Worm (Caenorhabditis elegans) whole organism, young adult: Measurements from ENCODE around the gene cpg-23.

ENCODE experiments used
- B0019.2 ChIP-seq: fragments of 200-800 bp; sonication (Bioruptor generic); conservative IDR thresholded peaks from 2 replicates; pipeline ENCODE4 v1.3.6; 2022; ENCODE audit warnings: missing genetic modification reagents, missing genetic modification characterization, missing compliant biosample characterization
- C06A6.2 ChIP-seq: fragments of 200-800 bp; sonication (Bioruptor generic); conservative IDR thresholded peaks from 2 replicates; pipeline ENCODE4 v1.3.6; 2022; ENCODE audit warnings: missing genetic modification characterization, missing compliant biosample characterization
- D2030.7 ChIP-seq: fragments of 200-800 bp; sonication (Bioruptor generic); IDR thresholded peaks from 2 replicates; pipeline ENCODE4 v1.3.6; 2022; ENCODE audit warnings: missing genetic modification reagents, missing genetic modification characterization, missing compliant biosample characterization
- F37B4.10 ChIP-seq: fragments of 200-800 bp; sonication (Bioruptor generic); IDR thresholded peaks from 2 replicates; pipeline ENCODE4 v1.3.6; 2022; ENCODE audit warnings: missing genetic modification characterization, missing compliant biosample characterization
- F49E8.2 ChIP-seq: sonication (generic microtip); optimal IDR thresholded peaks from 3 replicates; lab custom pipeline; 2017; ENCODE audit warnings: missing genetic modification characterization, mild to moderate bottlenecking, missing compliant biosample characterization, antibody characterized with exemption, moderate library complexity; ENCODE audit not compliant: insufficient read depth
- F52B5.7 ChIP-seq: sonication (generic microtip); optimal IDR thresholded peaks from 2 replicates; lab custom pipeline; 2016; ENCODE audit warnings: mild to moderate bottlenecking, missing genetic modification characterization, missing compliant biosample characterization
- K12H6.12 ChIP-seq: fragments of 200-800 bp; sonication (Bioruptor generic); optimal IDR thresholded peaks from 2 replicates; lab custom pipeline; 2018; ENCODE audit warnings: mild to moderate bottlenecking, missing genetic modification characterization, missing compliant biosample characterization
- Y79H2A.3 ChIP-seq: fragments of 200-800 bp; sonication (Bioruptor generic); conservative IDR thresholded peaks from 2 replicates; pipeline ENCODE4 v1.3.6; 2022; ENCODE audit warnings: missing genetic modification reagents, missing genetic modification characterization, missing compliant biosample characterization
- Y95B8A.8 ChIP-seq: fragments of 200-800 bp; sonication (Bioruptor generic); IDR thresholded peaks from 2 replicates; pipeline ENCODE4 v1.3.6; 2022; ENCODE audit warnings: missing genetic modification reagents, missing genetic modification characterization, missing compliant biosample characterization
- aptf-2 ChIP-seq: fragments of 200-800 bp; sonication (Bioruptor generic); conservative IDR thresholded peaks from 2 replicates; pipeline ENCODE4 v1.3.6; 2022; ENCODE audit warnings: missing genetic modification reagents, missing genetic modification characterization, missing compliant biosample characterization
- atf-7 ChIP-seq: sonication (generic microtip); optimal IDR thresholded peaks from 2 replicates; lab custom pipeline; 2017; ENCODE audit warnings: mild to moderate bottlenecking, missing genetic modification characterization, missing compliant biosample characterization
- athp-1 ChIP-seq: sonication (generic microtip); optimal IDR thresholded peaks from 2 replicates; lab custom pipeline; 2017; ENCODE audit warnings: mild to moderate bottlenecking, missing genetic modification characterization, missing compliant biosample characterization
- attf-3 ChIP-seq: fragments of 200-800 bp; sonication (Bioruptor generic); conservative IDR thresholded peaks from 2 replicates; pipeline ENCODE4 v1.3.6; 2022; ENCODE audit warnings: missing genetic modification reagents, missing genetic modification characterization, missing compliant biosample characterization
- attf-6 ChIP-seq: fragments of 200-800 bp; sonication (Bioruptor generic); IDR thresholded peaks from 2 replicates; pipeline ENCODE4 v1.3.6; 2022; ENCODE audit warnings: missing genetic modification reagents, missing genetic modification characterization, missing compliant biosample characterization
- ccch-3 ChIP-seq: fragments of 200-800 bp; sonication (Bioruptor generic); optimal IDR thresholded peaks from 2 replicates; lab custom pipeline; 2018; ENCODE audit warnings: mild to moderate bottlenecking, missing genetic modification characterization, missing compliant biosample characterization
- ceh-40 ChIP-seq: fragments of 200-800 bp; sonication (Bioruptor generic); IDR thresholded peaks from 2 replicates; pipeline ENCODE4 v1.3.6; 2022; ENCODE audit warnings: missing genetic modification characterization, missing compliant biosample characterization
- dox-1 ChIP-seq: fragments of 200-800 bp; sonication (Bioruptor generic); IDR thresholded peaks from 2 replicates; pipeline ENCODE4 v1.3.6; 2022; ENCODE audit warnings: missing genetic modification reagents, missing genetic modification characterization, missing compliant biosample characterization
- dpff-1 ChIP-seq: sonication (generic microtip); optimal IDR thresholded peaks from 2 replicates; lab custom pipeline; 2017; ENCODE audit warnings: mild to moderate bottlenecking, missing genetic modification characterization, missing compliant biosample characterization
- dpl-1 ChIP-seq: fragments of 150-350 bp; optimal IDR thresholded peaks from 2 replicates; lab custom pipeline; 2014; ENCODE audit warnings: missing biosample characterization, missing genetic modification reagents, missing genetic modification characterization
- egrh-3 ChIP-seq: fragments of 200-800 bp; sonication (Bioruptor generic); IDR thresholded peaks from 2 replicates; pipeline ENCODE4 v1.3.6; 2022; ENCODE audit warnings: missing genetic modification reagents, missing genetic modification characterization, missing compliant biosample characterization
- fkh-3 ChIP-seq: sonication (generic microtip); optimal IDR thresholded peaks from 2 replicates; lab custom pipeline; 2016; ENCODE audit warnings: mild to moderate bottlenecking, missing genetic modification characterization, missing compliant biosample characterization
- him-1 ChIP-seq: sonication (generic microtip); optimal IDR thresholded peaks from 2 replicates; lab custom pipeline; 2016; ENCODE audit warnings: missing genotype, missing genetic modification reagents, missing genetic modification characterization, missing compliant biosample characterization
- lin-26 ChIP-seq: fragments of 200-800 bp; sonication (Bioruptor generic); IDR thresholded peaks from 2 replicates; pipeline ENCODE4 v1.3.6; 2022; ENCODE audit warnings: missing genetic modification reagents, missing genetic modification characterization, missing compliant biosample characterization
- lin-35 ChIP-seq, 3 experiments: fragments of 150-350 bp in 2 of 3; sonication (generic microtip) in 1 of 3; optimal IDR thresholded peaks; 2 replicates each; lab custom pipeline; 2014 to 2018; ENCODE audit warnings: missing biosample characterization in 3 of 3, missing genetic modification characterization in 3 of 3, missing genetic modification reagents in 3 of 3
- lin-54 ChIP-seq: fragments of 200-800 bp; sonication (Bioruptor generic); optimal IDR thresholded peaks from 2 replicates; lab custom pipeline; 2018; ENCODE audit warnings: mild to moderate bottlenecking, missing genetic modification characterization, missing compliant biosample characterization
- lsl-1 ChIP-seq: fragments of 200-800 bp; sonication (Bioruptor generic); optimal IDR thresholded peaks from 2 replicates; lab custom pipeline; 2018; ENCODE audit warnings: mild to moderate bottlenecking, missing genetic modification characterization, moderate library complexity, missing compliant biosample characterization
- lsy-27 ChIP-seq: sonication (generic microtip); optimal IDR thresholded peaks from 2 replicates; lab custom pipeline; 2017; ENCODE audit warnings: missing genetic modification characterization, mild to moderate bottlenecking, missing compliant biosample characterization, antibody characterized with exemption, missing genotype, borderline replicate concordance; ENCODE audit not compliant: insufficient read depth
- madf-10 ChIP-seq: sonication (generic microtip); optimal IDR thresholded peaks from 2 replicates; lab custom pipeline; 2016; ENCODE audit warnings: mild to moderate bottlenecking, missing genetic modification characterization, missing compliant biosample characterization
- madf-6 ChIP-seq: fragments of 200-800 bp; sonication (Bioruptor generic); IDR thresholded peaks from 2 replicates; pipeline ENCODE4 v1.3.6; 2022; ENCODE audit warnings: missing genetic modification reagents, missing genetic modification characterization, missing compliant biosample characterization
- mcd-1 ChIP-seq: fragments of 200-800 bp; sonication (Bioruptor generic); IDR thresholded peaks from 2 replicates; pipeline ENCODE4 v1.3.6; 2022; ENCODE audit warnings: missing genetic modification reagents, missing genetic modification characterization, missing compliant biosample characterization
- mel-28 ChIP-seq: sonication (generic microtip); optimal IDR thresholded peaks from 2 replicates; lab custom pipeline; 2016; ENCODE audit warnings: borderline replicate concordance, mild to moderate bottlenecking, missing genetic modification characterization, missing compliant biosample characterization
- mes-4 ChIP-seq: sonication (generic microtip); optimal IDR thresholded peaks from 2 replicates; lab custom pipeline; 2016; ENCODE audit warnings: missing genotype, missing genetic modification characterization, missing compliant biosample characterization
- nfya-1 ChIP-seq: sonication (generic microtip); optimal IDR thresholded peaks from 2 replicates; lab custom pipeline; 2017; ENCODE audit warnings: antibody characterized with exemption, missing compliant biosample characterization, missing genetic modification characterization, borderline replicate concordance; ENCODE audit not compliant: insufficient read depth
- nfya-2 ChIP-seq: fragments of 200-800 bp; sonication (Bioruptor generic); IDR thresholded peaks from 2 replicates; pipeline ENCODE4 v1.3.6; 2022; ENCODE audit warnings: missing genetic modification reagents, missing genetic modification characterization, missing compliant biosample characterization
- nhr-27 ChIP-seq: fragments of 200-800 bp; sonication (Bioruptor generic); optimal IDR thresholded peaks from 2 replicates; lab custom pipeline; 2018; ENCODE audit warnings: mild to moderate bottlenecking, missing genetic modification characterization, moderate library complexity, missing compliant biosample characterization
- rpc-1 ChIP-seq, 2 experiments: fragments of 150-350 bp in 1 of 2; sonication (generic microtip) in 1 of 2; optimal IDR thresholded peaks; 2 replicates each; lab custom pipeline; 2014 to 2018; ENCODE audit warnings: missing biosample characterization in 1 of 2, missing genetic modification characterization in 1 of 2, missing genetic modification reagents in 1 of 2, missing genotype in 1 of 2
- sdz-38 ChIP-seq: sonication (generic microtip); optimal IDR thresholded peaks from 2 replicates; lab custom pipeline; 2016; ENCODE audit warnings: missing genotype, missing genetic modification characterization, missing compliant biosample characterization
- snpc-1.3 ChIP-seq: sonication (generic microtip); optimal IDR thresholded peaks from 2 replicates; lab custom pipeline; 2017; ENCODE audit warnings: missing genetic modification characterization, mild to moderate bottlenecking, missing compliant biosample characterization, antibody characterized with exemption, moderate library complexity, missing genotype, missing genetic modification reagents; ENCODE audit not compliant: insufficient read depth
- tbp1 ChIP-seq: fragments of 200-800 bp; sonication (Bioruptor generic); optimal IDR thresholded peaks from 2 replicates; lab custom pipeline; 2018; ENCODE audit warnings: mild to moderate bottlenecking, missing genetic modification characterization, missing compliant biosample characterization
- xnd-1 ChIP-seq: sonication (generic microtip); optimal IDR thresholded peaks from 2 replicates; lab custom pipeline; 2016; ENCODE audit warnings: missing genotype, missing genetic modification reagents, missing genetic modification characterization, missing compliant biosample characterization
- zfh-2 ChIP-seq: fragments of 200-800 bp; sonication (Bioruptor generic); conservative IDR thresholded peaks from 2 replicates; pipeline ENCODE4 v1.3.6; 2022; ENCODE audit warnings: missing genetic modification reagents, missing genetic modification characterization, missing compliant biosample characterization
- ztf-22 ChIP-seq: fragments of 200-800 bp; sonication (Bioruptor generic); optimal IDR thresholded peaks from 2 replicates; lab custom pipeline; 2018; ENCODE audit warnings: mild to moderate bottlenecking, missing genetic modification characterization, moderate library complexity, missing compliant biosample characterization
- ztf-26 ChIP-seq: sonication (generic microtip); optimal IDR thresholded peaks from 2 replicates; lab custom pipeline; 2017; ENCODE audit warnings: missing genetic modification characterization, missing compliant biosample characterization

The cpg-23 gene

DNA sequence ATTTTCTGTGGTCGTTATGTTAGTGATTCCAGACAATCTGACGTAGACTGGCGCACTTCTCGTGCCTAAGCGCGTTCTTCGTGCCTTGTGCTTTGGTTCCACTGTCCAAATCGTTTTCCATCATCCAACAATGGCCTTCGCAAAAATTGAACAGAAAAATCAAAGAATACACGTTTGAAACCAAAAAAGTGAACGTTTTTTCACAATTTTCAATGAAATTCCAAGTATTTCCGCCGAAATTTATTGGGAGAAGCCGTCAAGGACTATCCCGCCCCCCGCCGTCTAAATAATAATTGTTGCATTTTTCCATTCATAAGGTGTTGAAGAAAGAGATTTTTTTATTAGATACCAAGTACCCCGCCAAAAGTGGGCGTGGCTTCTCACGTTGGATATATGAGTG, at the start of gene cpg-23:
Gene cpg-23 (plus strand): TSS at position 301 of the 400 bp plus-strand sequence.
- TF ChIP-seq ccch-3 (GFP tag; lab: Kevin White, UChicago) (no peak), F49E8.2 (tag; lab: Kevin White, UChicago) (no peak), F52B5.7 (no peak), snpc-1.3 (tag; lab: Kevin White, UChicago) (no peak), atf-7 (tag; lab: Kevin White, UChicago) (no peak), lin-35 (GFP tag; optimal IDR thresholded peaks at IDR 0.05; lab: Kevin White, UChicago) (no peak), B0019.2 (no peak), ztf-26 (tag; lab: Kevin White, UChicago) (no peak), ceh-40 (GFP tag; lab: Robert Waterston, UW) (no peak), attf-6 (GFP tag; lab: Robert Waterston, UW) (no peak), tbp1 (GFP tag; lab: Kevin White, UChicago) (no peak), nfya-2 (GFP tag; lab: Robert Waterston, UW) (no peak), egrh-3 (no peak), lin-54 (no peak)

DNA sequence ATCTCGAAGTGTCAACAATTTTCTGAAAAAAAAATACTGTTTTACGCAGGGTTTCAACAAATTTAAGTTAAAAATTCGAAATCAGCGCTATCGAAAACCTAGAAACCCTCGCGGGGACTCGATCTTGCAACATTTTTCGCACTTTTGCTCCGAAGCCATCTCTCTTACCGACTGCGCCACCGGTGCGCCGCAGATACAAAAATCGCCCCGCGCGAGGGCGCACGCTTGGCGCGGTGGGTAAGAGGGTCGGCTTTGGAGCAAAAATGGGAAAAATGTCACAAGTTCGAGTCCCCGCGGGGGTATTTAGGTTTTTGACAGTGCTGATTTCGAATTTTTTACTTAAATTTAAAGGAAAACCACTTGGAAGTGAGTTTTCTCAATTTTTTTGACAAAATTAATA, 49.7 kb upstream of the cpg-23 start:
- TF ChIP-seq egrh-3, result peak; percentile 33; the same call in 1 of the 2 replicates
- no peak for TF ChIP-seq madf-6 (GFP tag; lab: Robert Waterston, UW)
- no peak for TF ChIP-seq ztf-26 (tag; lab: Kevin White, UChicago)
- no peak for TF ChIP-seq dox-1 (GFP tag; lab: Robert Waterston, UW)
- TF ChIP-seq tbp1 (GFP tag; lab: Kevin White, UChicago), result peak; percentile 21
- no peak for TF ChIP-seq lin-54
- TF ChIP-seq aptf-2 (GFP tag; lab: Robert Waterston, UW), result no peak
- no peak for TF ChIP-seq athp-1 (tag; lab: Kevin White, UChicago)
- no peak for TF ChIP-seq rpc-1 (optimal IDR thresholded peaks at IDR 0.05; lab: Kevin White, UChicago)
- peak; percentile 41 for TF ChIP-seq rpc-1 (tag; optimal IDR thresholded peaks at IDR 0.05; lab: Kevin White, UChicago)
- no peak for TF ChIP-seq Y79H2A.3 (GFP tag; lab: Robert Waterston, UW)
- no peak for TF ChIP-seq xnd-1 (tag; lab: Kevin White, UChicago)
- no peak for TF ChIP-seq madf-10 (tag; lab: Kevin White, UChicago)
- TF ChIP-seq nhr-27 (tag; lab: Kevin White, UChicago), result no peak
- TF ChIP-seq him-1 (tag; lab: Kevin White, UChicago), result no peak
- no peak for TF ChIP-seq K12H6.12 (tag; lab: Kevin White, UChicago)
- TF ChIP-seq dpff-1 (tag; lab: Kevin White, UChicago), result no peak
- TF ChIP-seq dpl-1 (GFP tag; lab: Kevin White, UChicago), result no peak
- no peak for TF ChIP-seq fkh-3 (tag; lab: Kevin White, UChicago)

- peak; percentile 69 for TF ChIP-seq attf-3 (GFP tag; lab: Robert Waterston, UW)
- TF ChIP-seq, all 124 proteins: peak for 1; not testable (repeated sequence) for 123
Measured at ce11 chrV:19094572-19094971, 46.0 kb upstream of the cpg-23 start.

DNA sequence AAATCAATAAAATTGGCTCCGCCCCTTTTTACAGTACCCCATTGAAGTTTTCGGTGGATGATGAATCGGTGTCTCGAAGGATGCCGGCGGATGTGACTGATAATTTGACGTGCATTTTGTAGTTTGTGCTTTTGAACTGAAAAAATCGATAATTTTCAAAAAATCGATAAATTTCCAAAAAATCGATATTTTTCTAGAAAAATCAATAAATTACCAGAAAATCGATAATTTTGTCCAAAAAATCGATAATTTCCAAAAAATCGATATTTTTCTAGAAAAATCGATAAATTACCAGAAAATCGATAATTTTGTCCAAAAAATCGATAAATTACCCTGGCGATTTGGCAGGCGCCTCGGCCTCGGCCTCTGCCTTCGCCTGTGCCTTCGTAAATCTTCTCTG, 41.1 kb upstream of the cpg-23 start:
- TF ChIP-seq dpff-1 (tag; lab: Kevin White, UChicago) (no peak), ztf-22 (GFP tag; lab: Kevin White, UChicago) (no peak), mes-4 (tag; lab: Kevin White, UChicago) (no peak), zfh-2 (no peak), sdz-38 (tag; lab: Kevin White, UChicago) (no peak), lin-26 (no peak), C06A6.2 (no peak), lsl-1 (no peak), mcd-1 (no peak), D2030.7 (GFP tag; lab: Robert Waterston, UW) (no peak), F37B4.10 (GFP tag; lab: Robert Waterston, UW) (no peak), lin-54 (no peak), mel-28 (tag; lab: Kevin White, UChicago) (no peak), lsy-27 (tag; lab: Kevin White, UChicago) (no peak), atf-7 (tag; lab: Kevin White, UChicago) (no peak), nfya-1 (no peak), Y95B8A.8 (GFP tag; lab: Robert Waterston, UW) (no peak)
- TF ChIP-seq, all 124 proteins: peak for 0
